Fruit fly (Drosophila melanogaster) whole organism, embryonic: ENCODE results near the gene CG31855.
A peak's percentile ranks its signal among the peaks of the same experiment; 100 is the strongest.

Source experiments
- Bgb ChIP-seq: fragments of 200-800 bp; sonication (Bioruptor generic); IDR thresholded peaks from 2 replicates; pipeline ENCODE4 v1.3.6; 2022; ENCODE audit warnings: missing biosample characterization, missing genetic modification characterization; ENCODE audit not compliant: partially characterized antibody
- Bteb2 ChIP-seq: fragments of 200-800 bp; sonication (Bioruptor generic); optimal IDR thresholded peaks from 2 replicates; lab custom pipeline; 2016; ENCODE audit warnings: missing biosample characterization, missing genetic modification characterization
- CG10209 ChIP-seq: fragments of 200-800 bp; sonication (Bioruptor generic); optimal IDR thresholded peaks from 3 replicates; lab custom pipeline; 2017; ENCODE audit warnings: missing biosample characterization, mild to moderate bottlenecking, missing genetic modification characterization, missing genetic modification reagents
- CG10565 ChIP-seq: fragments of 200-800 bp; sonication (Bioruptor generic); optimal IDR thresholded peaks from 3 replicates; lab custom pipeline; 2016; ENCODE audit warnings: missing biosample characterization, mild to moderate bottlenecking, missing genetic modification characterization
- CG13624 ChIP-seq: fragments of 200-800 bp; sonication (Bioruptor generic); optimal IDR thresholded peaks from 2 replicates; lab custom pipeline; 2016; ENCODE audit warnings: missing biosample characterization, missing genetic modification characterization
- CG15269 ChIP-seq: fragments of 200-800 bp; sonication (Bioruptor generic); optimal IDR thresholded peaks from 2 replicates; lab custom pipeline; 2018; ENCODE audit warnings: missing biosample characterization, mild to moderate bottlenecking, missing genetic modification characterization, moderate library complexity
- CG15479 ChIP-seq: fragments of 200-800 bp; sonication (Bioruptor generic); optimal IDR thresholded peaks from 3 replicates; lab custom pipeline; 2019; ENCODE audit warnings: missing biosample characterization, mild to moderate bottlenecking, missing genetic modification characterization, moderate library complexity
- CG1647 ChIP-seq: fragments of 200-800 bp; sonication (Bioruptor generic); optimal IDR thresholded peaks from 3 replicates; lab custom pipeline; 2016; ENCODE audit warnings: missing biosample characterization, missing genetic modification characterization
- CG17361 ChIP-seq: fragments of 200-800 bp; sonication (Bioruptor generic); IDR thresholded peaks from 3 replicates; pipeline ENCODE4 v1.3.6; 2022; ENCODE audit warnings: missing biosample characterization, missing genetic modification characterization
- CG2120 ChIP-seq: fragments of 200-800 bp; sonication (Bioruptor generic); optimal IDR thresholded peaks from 3 replicates; lab custom pipeline; 2016; ENCODE audit warnings: missing biosample characterization, missing genetic modification characterization
- CG2129 ChIP-seq: fragments of 200-800 bp; sonication (Bioruptor generic); IDR thresholded peaks from 2 replicates; pipeline ENCODE4 v1.3.6; 2022; ENCODE audit warnings: missing biosample characterization, missing genetic modification characterization; ENCODE audit not compliant: partially characterized antibody
- CG2202 ChIP-seq: fragments of 200-800 bp; sonication (Bioruptor generic); optimal IDR thresholded peaks from 2 replicates; lab custom pipeline; 2018; ENCODE audit warnings: missing biosample characterization, mild to moderate bottlenecking, missing genetic modification characterization
- CG31224 ChIP-seq: fragments of 200-800 bp; sonication (Bioruptor generic); IDR thresholded peaks from 2 replicates; pipeline ENCODE4 v1.3.6; 2022; ENCODE audit warnings: missing biosample characterization, missing genetic modification characterization
- CG3163 ChIP-seq: fragments of 200-800 bp; sonication (Bioruptor generic); optimal IDR thresholded peaks from 3 replicates; lab custom pipeline; 2016; ENCODE audit warnings: missing biosample characterization, missing genetic modification characterization
- CG34376 ChIP-seq: fragments of 200-800 bp; sonication (Bioruptor generic); optimal IDR thresholded peaks from 2 replicates; lab custom pipeline; 2018; ENCODE audit warnings: missing biosample characterization, mild to moderate bottlenecking, missing genetic modification characterization
- CG4404 ChIP-seq: fragments of 200-800 bp; sonication (Bioruptor generic); IDR thresholded peaks from 2 replicates; pipeline ENCODE4 v1.3.6; 2022; ENCODE audit warnings: missing biosample characterization, missing genetic modification characterization
- CG6683 ChIP-seq: fragments of 200-800 bp; sonication (Bioruptor generic); optimal IDR thresholded peaks from 2 replicates; lab custom pipeline; 2017; ENCODE audit warnings: missing biosample characterization, mild to moderate bottlenecking, missing genetic modification characterization, missing genetic modification reagents
- CG7357 ChIP-seq: fragments of 200-800 bp; sonication (Bioruptor generic); IDR thresholded peaks from 3 replicates; pipeline ENCODE4 v1.3.6; 2022; ENCODE audit warnings: missing biosample characterization, missing genetic modification characterization
- CG8290 ChIP-seq, 3 experiments: fragments of 200-800 bp; sonication (Bioruptor generic); optimal IDR thresholded peaks; 2 replicates each; lab custom pipeline; 2016 to 2019; ENCODE audit warnings: missing biosample characterization in 3 of 3, missing genetic modification characterization in 3 of 3, mild to moderate bottlenecking in 2 of 3, moderate library complexity in 1 of 3
- CG8765 ChIP-seq: fragments of 200-800 bp; sonication (Bioruptor generic); IDR thresholded peaks from 2 replicates; pipeline ENCODE4 v1.3.6; 2022; ENCODE audit warnings: missing biosample characterization, missing genetic modification characterization
- CG8924 ChIP-seq: fragments of 200-800 bp; optimal IDR thresholded peaks from 3 replicates; lab custom pipeline; 2019; ENCODE audit warnings: missing biosample characterization, mild to moderate bottlenecking, missing genetic modification characterization, moderate library complexity
- Chrac-16 ChIP-seq: fragments of 200-800 bp; sonication (Bioruptor generic); optimal IDR thresholded peaks from 3 replicates; lab custom pipeline; 2016; ENCODE audit warnings: missing biosample characterization, missing genetic modification characterization
- CkIIα-i1 ChIP-seq: fragments of 200-800 bp; sonication (Bioruptor generic); IDR thresholded peaks from 2 replicates; pipeline ENCODE4 v1.3.6; 2022; ENCODE audit warnings: missing biosample characterization, missing genetic modification characterization
- Hr39 ChIP-seq: fragments of >200 bp; optimal IDR thresholded peaks from 2 replicates; lab custom pipeline; 2017
- Kr ChIP-seq: fragments of 200-800 bp; sonication (Bioruptor generic); optimal IDR thresholded peaks from 2 replicates; lab custom pipeline; 2017; ENCODE audit warnings: missing biosample characterization, mild to moderate bottlenecking, missing genetic modification characterization
- Max ChIP-seq: fragments of 200-800 bp; sonication (Bioruptor generic); optimal IDR thresholded peaks from 2 replicates; lab custom pipeline; 2016; ENCODE audit warnings: missing biosample characterization, mild to moderate bottlenecking, missing genetic modification characterization
- Poxn ChIP-seq: fragments of 200-800 bp; sonication (Bioruptor generic); IDR thresholded peaks from 2 replicates; pipeline ENCODE4 v1.3.6; 2022; ENCODE audit warnings: missing biosample characterization, missing genetic modification characterization
- Ptx1 ChIP-seq: fragments of 200-800 bp; sonication (Bioruptor generic); IDR thresholded peaks from 2 replicates; pipeline ENCODE4 v1.3.6; 2022; ENCODE audit warnings: missing biosample characterization, missing genetic modification characterization
- Sry-β ChIP-seq: fragments of 200-800 bp; sonication (Bioruptor generic); optimal IDR thresholded peaks from 2 replicates; lab custom pipeline; 2018; ENCODE audit warnings: missing biosample characterization, mild to moderate bottlenecking, missing genetic modification characterization, moderate library complexity
- Stat92E ChIP-seq, 3 experiments: fragments of >200 bp in 2 of 3; fragments of 200-800 bp in 1 of 3; sonication (Bioruptor generic) in 1 of 3; optimal IDR thresholded peaks; 2 replicates each; lab custom pipeline; 2017 to 2019; ENCODE audit warnings: missing biosample characterization in 3 of 3, missing genetic modification characterization in 3 of 3, mild to moderate bottlenecking in 1 of 3, moderate library complexity in 1 of 3
- Usf ChIP-seq: fragments of 200-800 bp; sonication (Bioruptor generic); optimal IDR thresholded peaks from 2 replicates; lab custom pipeline; 2017; ENCODE audit warnings: missing genotype, missing biosample characterization, missing genetic modification characterization
- amos ChIP-seq: fragments of 200-800 bp; sonication (Bioruptor generic); IDR thresholded peaks from 2 replicates; pipeline ENCODE4 v1.3.6; 2022; ENCODE audit warnings: missing biosample characterization, missing genetic modification characterization; ENCODE audit not compliant: partially characterized antibody
- ato ChIP-seq: fragments of 200-800 bp; sonication (Bioruptor generic); IDR thresholded peaks from 2 replicates; pipeline ENCODE4 v1.3.6; 2022; ENCODE audit warnings: missing biosample characterization, missing genetic modification characterization; ENCODE audit not compliant: partially characterized antibody
- bab2 ChIP-seq: fragments of 200-800 bp; sonication (Bioruptor generic); optimal IDR thresholded peaks from 2 replicates; lab custom pipeline; 2016; ENCODE audit warnings: missing biosample characterization, missing genetic modification characterization
- crp ChIP-seq, 2 experiments: fragments of 200-800 bp; sonication (Bioruptor generic); optimal IDR thresholded peaks; 2 replicates in 1 of 2; 3 replicates in 1 of 2; lab custom pipeline; 2017; ENCODE audit warnings: missing biosample characterization in 2 of 2, missing genetic modification characterization in 2 of 2, mild to moderate bottlenecking in 1 of 2, moderate library complexity in 1 of 2
- danr ChIP-seq: fragments of 200-800 bp; sonication (Bioruptor generic); IDR thresholded peaks from 2 replicates; pipeline ENCODE4 v1.3.6; 2022; ENCODE audit warnings: missing biosample characterization, missing genetic modification characterization
- dm ChIP-seq: fragments of 200-800 bp; sonication (Bioruptor generic); optimal IDR thresholded peaks from 3 replicates; lab custom pipeline; 2016; ENCODE audit warnings: missing biosample characterization, missing genetic modification characterization
- gsb ChIP-seq: fragments of 200-800 bp; sonication (Bioruptor generic); IDR thresholded peaks from 2 replicates; pipeline ENCODE4 v1.3.6; 2022; ENCODE audit warnings: missing biosample characterization, missing genetic modification characterization
- kni ChIP-seq: fragments of 200-800 bp; sonication (Bioruptor generic); optimal IDR thresholded peaks from 3 replicates; lab custom pipeline; 2017; ENCODE audit warnings: mild to moderate bottlenecking, missing biosample characterization, missing genetic modification reagents, missing genetic modification characterization
- lab ChIP-seq: fragments of 200-800 bp; sonication (Bioruptor generic); optimal IDR thresholded peaks from 3 replicates; lab custom pipeline; 2017; ENCODE audit warnings: missing biosample characterization, missing genetic modification characterization, mild to moderate bottlenecking, moderate library complexity, missing genetic modification reagents
- lbe ChIP-seq: fragments of 200-800 bp; sonication (Bioruptor generic); optimal IDR thresholded peaks from 2 replicates; lab custom pipeline; 2016; ENCODE audit warnings: missing biosample characterization, mild to moderate bottlenecking, missing genetic modification characterization
- lola ChIP-seq, 3 experiments: fragments of >200 bp in 2 of 3; fragments of 200-800 bp in 1 of 3; sonication (Bioruptor generic) in 1 of 3; optimal IDR thresholded peaks; 2 replicates each; lab custom pipeline; 2017 to 2019; ENCODE audit warnings: missing biosample characterization in 3 of 3, missing genetic modification characterization in 3 of 3, mild to moderate bottlenecking in 1 of 3, moderate library complexity in 1 of 3
- odd ChIP-seq: fragments of 200-800 bp; sonication (Bioruptor generic); optimal IDR thresholded peaks from 2 replicates; lab custom pipeline; 2017; ENCODE audit warnings: missing biosample characterization, mild to moderate bottlenecking, missing genetic modification characterization
- pnt ChIP-seq: fragments of 200-800 bp; sonication (Bioruptor generic); optimal IDR thresholded peaks from 3 replicates; lab custom pipeline; 2016; ENCODE audit warnings: missing biosample characterization, missing genetic modification characterization
- so ChIP-seq: fragments of 200-800 bp; sonication (Bioruptor generic); IDR thresholded peaks from 3 replicates; pipeline ENCODE4 v1.3.6; 2022; ENCODE audit warnings: missing biosample characterization, missing genetic modification characterization
- wor ChIP-seq: fragments of 200-800 bp; sonication (Bioruptor generic); IDR thresholded peaks from 2 replicates; pipeline ENCODE4 v1.3.6; 2022; ENCODE audit warnings: missing biosample characterization, missing genetic modification characterization
- zen2 ChIP-seq: fragments of 200-800 bp; sonication (Bioruptor generic); IDR thresholded peaks from 3 replicates; pipeline ENCODE4 v1.3.6; 2022; ENCODE audit warnings: missing biosample characterization, missing genetic modification characterization; ENCODE audit not compliant: partially characterized antibody

CG31855 gene

DNA sequence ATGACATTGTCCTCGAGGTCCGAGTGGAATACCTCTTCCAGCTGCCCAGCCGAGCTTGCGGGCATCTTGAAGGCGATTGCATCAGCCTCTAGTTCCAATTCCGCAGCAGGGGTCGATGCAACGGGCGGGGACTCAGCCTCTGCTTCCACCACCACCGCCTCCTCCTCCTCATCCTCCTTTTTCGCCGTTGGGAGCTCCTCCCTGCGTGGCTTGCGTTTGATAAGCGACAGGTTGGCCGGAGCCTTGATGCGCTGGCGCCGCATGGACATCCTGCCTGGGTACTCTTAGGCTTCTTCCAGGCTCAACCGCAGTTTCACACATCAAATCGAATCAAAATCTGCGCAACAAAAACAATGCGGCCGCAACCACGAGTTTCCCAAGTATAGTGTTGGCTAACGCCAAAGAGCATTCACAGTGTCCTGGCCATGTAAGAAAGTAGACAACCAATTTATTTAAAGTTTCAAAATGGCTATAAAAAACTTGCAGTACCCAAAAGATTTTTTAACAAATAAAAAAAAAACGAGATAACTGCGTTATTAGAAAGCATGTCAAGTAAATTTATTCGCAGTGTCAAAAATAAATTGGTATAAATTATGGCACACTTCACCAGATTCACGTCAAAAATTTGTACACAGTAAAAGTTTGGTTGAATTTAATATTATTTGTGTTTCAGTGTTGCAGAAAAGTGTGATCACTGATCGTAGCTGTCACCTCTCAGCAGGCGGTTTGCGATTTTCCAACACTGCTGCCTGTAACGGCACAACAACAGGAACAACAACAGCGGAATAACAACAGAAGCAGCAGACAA lies 4.6 kb downstream of the CG31855 start, which contains the start of the genes Bdp1 and CG6565 (continued):
- TF ChIP-seq lab (GFP tag; lab: Kevin White, UChicago) (peak; percentile 97), CG8924 (peak; percentile 95), CG8290 (GFP tag; optimal IDR thresholded peaks at IDR 0.05; lab: Kevin White, UChicago) (peak; percentile 100), CG8290 (tag; optimal IDR thresholded peaks at IDR 0.05; lab: Kevin White, UChicago) (peak; percentile 87 to 99), Hr39 (lab: Kevin White, UChicago) (no peak), Kr (no peak), CG10565 (peak; percentile 94), so (GFP tag; lab: Robert Waterston, UW) (peak; percentile 94), lbe (GFP tag; lab: Kevin White, UChicago) (peak; percentile 91), kni (GFP tag; lab: Kevin White, UChicago) (peak; percentile 89), CkIIα-i1 (peak; percentile 67; the same call in 1 of the 2 replicates), Usf (GFP tag; lab: Kevin White, UChicago) (peak; percentile 97), CG7357 (GFP tag; lab: Robert Waterston, UW) (peak; percentile 91), bab2 (GFP tag; lab: Kevin White, UChicago) (peak; percentile 99), gsb (GFP tag; lab: Robert Waterston, UW) (peak; percentile 89), Poxn (peak; percentile 94), CG8765 (GFP tag; lab: Robert Waterston, UW) (peak; percentile 95; the same call in 1 of the 2 replicates), CG2129 (GFP tag; lab: Robert Waterston, UW) (no peak), Bteb2 (peak; percentile 98), CG15269 (peak; percentile 96), CG1647 (GFP tag; lab: Kevin White, UChicago) (peak; percentile 98), CG31224 (GFP tag; lab: Robert Waterston, UW) (peak; percentile 90), CG10209 (GFP tag; lab: Kevin White, UChicago) (peak; percentile 98), Max (peak; percentile 99), CG17361 (GFP tag; lab: Robert Waterston, UW) (peak; percentile 99), CG2120 (GFP tag; lab: Kevin White, UChicago) (peak; percentile 99), danr (GFP tag; lab: Robert Waterston, UW) (peak; percentile 97), Chrac-16 (GFP tag; lab: Kevin White, UChicago) (peak; percentile 98), zen2 (GFP tag; lab: Robert Waterston, UW) (no peak), CG4404 (GFP tag; lab: Robert Waterston, UW) (peak; percentile 98), dm (GFP tag; lab: Kevin White, UChicago) (peak; percentile 99), wor (GFP tag; lab: Robert Waterston, UW) (peak; percentile 96), CG2202 (tag; lab: Kevin White, UChicago) (peak; percentile 90), CG6683 (peak; percentile 86), CG34376 (GFP tag; lab: Kevin White, UChicago) (peak; percentile 95), crp (GFP tag; optimal IDR thresholded peaks at IDR 0.05; lab: Kevin White, UChicago) (peak; percentile 8 to 76), lola (GFP tag; optimal IDR thresholded peaks at IDR 0.05; lab: Kevin White, UChicago) (peak in 1 of 3 experiments; percentile 97), Bgb (GFP tag; lab: Robert Waterston, UW) (0 out of 2 replicates have a peak, but pooled peaks have one; percentile 19), odd (GFP tag; lab: Kevin White, UChicago) (peak; percentile 90), pnt (GFP tag; lab: Kevin White, UChicago) (peak; percentile 99), Ptx1 (GFP tag; lab: Robert Waterston, UW) (peak; percentile 98), CG15479 (peak; percentile 77), amos (GFP tag; lab: Robert Waterston, UW) (0 out of 2 replicates have a peak, but pooled peaks have one; percentile 10), CG13624 (peak; percentile 99), Sry-β (GFP tag; lab: Kevin White, UChicago) (peak; percentile 88), ato (no peak), Stat92E (GFP tag; optimal IDR thresholded peaks at IDR 0.05; lab: Kevin White, UChicago) (peak in 1 of 3 experiments; percentile 55), CG3163 (peak; percentile 91)
